1 fruit fly cellular context compared by ENCODE assay signal in the genomic region with DNA sequence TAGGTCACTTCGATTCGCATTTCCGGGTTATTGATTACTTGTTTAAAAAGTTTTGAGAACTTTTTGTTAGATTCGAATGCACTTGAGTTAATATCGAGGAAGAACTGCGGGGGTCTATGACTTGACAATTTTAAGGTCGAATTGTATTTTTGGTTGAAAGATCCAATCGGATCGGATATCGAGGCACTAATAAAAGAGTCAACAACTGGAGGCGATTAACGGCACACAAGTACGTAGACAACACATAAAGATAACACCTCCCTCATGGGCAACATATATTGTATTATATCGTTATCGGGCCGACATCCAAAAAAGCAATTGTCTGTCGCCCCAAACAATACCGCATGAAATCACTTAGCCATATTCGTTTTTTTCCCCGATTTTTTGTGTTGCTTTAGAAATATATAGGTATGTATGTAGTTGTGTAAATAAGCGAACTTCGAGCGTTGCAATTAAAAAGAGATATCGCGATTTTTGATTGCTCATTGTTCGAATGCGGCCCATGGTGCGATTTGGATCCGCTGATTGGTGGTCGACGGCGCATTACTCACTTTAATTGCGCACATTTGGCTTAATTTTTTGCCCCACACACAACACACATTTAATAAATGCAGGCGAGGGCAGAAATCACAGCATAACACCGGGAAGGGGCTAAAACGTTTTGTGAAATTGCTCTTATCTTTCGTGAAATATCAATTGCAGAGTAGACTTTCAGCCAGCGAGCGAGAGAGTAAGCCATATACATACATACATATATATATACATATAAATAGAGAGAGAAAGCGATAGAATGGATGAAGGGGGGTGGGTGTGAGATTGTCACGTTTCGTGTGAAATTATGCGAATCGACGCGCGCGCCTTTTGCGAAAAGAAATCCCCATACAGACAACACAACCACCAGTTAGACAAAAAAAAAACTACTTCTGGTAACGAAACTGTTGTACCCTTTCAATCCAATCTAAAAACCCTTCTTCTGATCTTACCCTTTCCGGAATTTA.
TF ChIP-seq lines count a peak whose summit lies in the region.

No protein-coding gene starts in this region.

TF ChIP-seq in whole organism, embryonic, 481 proteins besides CTCF, POLR2A, EP300 and RAD21 (continued from another document):
- TF ChIP-seq nerfin-1 (tag; optimal IDR thresholded peaks at IDR 0.05; lab: Kevin White, UChicago): peak; percentile 68
- peak; percentile 19 for TF ChIP-seq D19A (tag; optimal IDR thresholded peaks at IDR 0.05; lab: Kevin White, UChicago)
- peak; percentile 55 for TF ChIP-seq cwo (GFP tag; optimal IDR thresholded peaks at IDR 0.05; lab: Kevin White, UChicago)
- TF ChIP-seq Bteb2 (GFP tag; optimal IDR thresholded peaks at IDR 0.05; lab: Kevin White, UChicago): no peak
- peak; percentile 47; the same call in 2 of the 3 replicates for TF ChIP-seq row (GFP tag; IDR thresholded peaks at IDR 0.05; lab: Robert Waterston, UW)
- TF ChIP-seq dimm (GFP tag; IDR thresholded peaks at IDR 0.05; lab: Robert Waterston, UW): no peak
- no peak for TF ChIP-seq fd102C (GFP tag; optimal IDR thresholded peaks at IDR 0.05; lab: Kevin White, UChicago)
- TF ChIP-seq Jarid2 (GFP tag; optimal IDR thresholded peaks at IDR 0.05; lab: Kevin White, UChicago): no peak
- TF ChIP-seq Med (GFP tag; lab: Kevin White, UChicago): peak; percentile 82
- TF ChIP-seq caup (GFP tag; optimal IDR thresholded peaks at IDR 0.05; lab: Kevin White, UChicago; ENCODE audit: severe bottlenecking): peak; percentile 10
- TF ChIP-seq chinmo (GFP tag; IDR thresholded peaks at IDR 0.05; lab: Robert Waterston, UW; ENCODE audit: partially characterized antibody): peak; percentile 72; the same call in 1 of the 4 replicates
- TF ChIP-seq ro (GFP tag; IDR thresholded peaks at IDR 0.05; lab: Robert Waterston, UW): no peak
- TF ChIP-seq dan (GFP tag; IDR thresholded peaks at IDR 0.05; lab: Robert Waterston, UW): no peak
- TF ChIP-seq Nf-YC (tag; optimal IDR thresholded peaks at IDR 0.05; lab: Kevin White, UChicago): peak; percentile 41
- TF ChIP-seq pfk (GFP tag; optimal IDR thresholded peaks at IDR 0.05; lab: Kevin White, UChicago): no peak
- peak; percentile 35 for TF ChIP-seq CG13894 (tag; optimal IDR thresholded peaks at IDR 0.05; lab: Kevin White, UChicago)
- no peak for TF ChIP-seq unpg (GFP tag; optimal IDR thresholded peaks at IDR 0.05; lab: Kevin White, UChicago)
- TF ChIP-seq CG7745 (tag; optimal IDR thresholded peaks at IDR 0.05; lab: Kevin White, UChicago): no peak
- TF ChIP-seq dysf (GFP tag; IDR thresholded peaks at IDR 0.05; lab: Robert Waterston, UW): no peak
- no peak for TF ChIP-seq D (optimal IDR thresholded peaks at IDR 0.05; lab: Kevin White, UChicago)
- TF ChIP-seq D (GFP tag; optimal IDR thresholded peaks at IDR 0.05; lab: Kevin White, UChicago): no peak
- TF ChIP-seq CG17912 (GFP tag; optimal IDR thresholded peaks at IDR 0.05; lab: Kevin White, UChicago): no peak
- TF ChIP-seq zen (tag; optimal IDR thresholded peaks at IDR 0.05; lab: Kevin White, UChicago): no peak
- TF ChIP-seq Kr (GFP tag; optimal IDR thresholded peaks at IDR 0.05; lab: Kevin White, UChicago): no peak
- no peak for TF ChIP-seq Neu2 (GFP tag; optimal IDR thresholded peaks at IDR 0.05; lab: Kevin White, UChicago; ENCODE audit: borderline replicate concordance)
- no peak for TF ChIP-seq CG4730 (GFP tag; IDR thresholded peaks at IDR 0.05; lab: Robert Waterston, UW)
- TF ChIP-seq Nf-YB (GFP tag; optimal IDR thresholded peaks at IDR 0.05; lab: Kevin White, UChicago): peak; percentile 27
- no peak for TF ChIP-seq Rx (GFP tag; IDR thresholded peaks at IDR 0.05; lab: Robert Waterston, UW)
- no peak for TF ChIP-seq Stat92E (GFP tag; optimal IDR thresholded peaks at IDR 0.05; lab: Kevin White, UChicago)
- TF ChIP-seq jumu (GFP tag; optimal IDR thresholded peaks at IDR 0.05; lab: Kevin White, UChicago): no peak
- TF ChIP-seq CG2129 (GFP tag; IDR thresholded peaks at IDR 0.05; lab: Robert Waterston, UW; ENCODE audit: partially characterized antibody): no peak
- TF ChIP-seq danr (GFP tag; IDR thresholded peaks at IDR 0.05; lab: Robert Waterston, UW): no peak
- TF ChIP-seq rib (GFP tag; IDR thresholded peaks at IDR 0.05; lab: Robert Waterston, UW): peak; percentile 52; the same call in 1 of the 2 replicates
- TF ChIP-seq Blimp-1 (GFP tag; optimal IDR thresholded peaks at IDR 0.05; lab: Kevin White, UChicago): no peak
- peak; percentile 20 for TF ChIP-seq sug (tag; optimal IDR thresholded peaks at IDR 0.05; lab: Kevin White, UChicago)
- TF ChIP-seq CG3407 (GFP tag; optimal IDR thresholded peaks at IDR 0.05; lab: Kevin White, UChicago): no peak
- TF ChIP-seq crol (GFP tag; IDR thresholded peaks at IDR 0.05; lab: Robert Waterston, UW): peak; percentile 63; the same call in 1 of the 2 replicates
- TF ChIP-seq HHEX (GFP tag; optimal IDR thresholded peaks at IDR 0.05; lab: Kevin White, UChicago): no peak
TF ChIP-seq in whole organism, embryonic: peak in this region for 21.
